Worm (Caenorhabditis elegans) whole organism, early embryonic: Measurements from ENCODE around the gene aman-1.

ENCODE experiments used
- B0310.2 ChIP-seq: sonication (generic microtip); optimal IDR thresholded peaks from 2 replicates; lab custom pipeline; 2016; ENCODE audit warnings: mild to moderate bottlenecking, missing genetic modification characterization, missing compliant biosample characterization
- F13C5.2 ChIP-seq: sonication (generic microtip); optimal IDR thresholded peaks from 2 replicates; lab custom pipeline; 2017; ENCODE audit warnings: mild to moderate bottlenecking, missing genetic modification characterization, inconsistent platforms, missing compliant biosample characterization
- aly-1 ChIP-seq: sonication (generic microtip); optimal IDR thresholded peaks from 2 replicates; lab custom pipeline; 2016; ENCODE audit warnings: missing genetic modification characterization, missing compliant biosample characterization
- ama-1 ChIP-seq: fragments of 150-350 bp; optimal IDR thresholded peaks from 2 replicates; lab custom pipeline; 2014
- ceh-13 ChIP-seq: fragments of 200-800 bp; sonication (Bioruptor generic); optimal IDR thresholded peaks from 2 replicates; lab custom pipeline; 2018; ENCODE audit warnings: mild to moderate bottlenecking, missing genetic modification characterization, missing compliant biosample characterization
- ceh-36 ChIP-seq: sonication (generic microtip); optimal IDR thresholded peaks from 2 replicates; lab custom pipeline; 2016; ENCODE audit warnings: missing genetic modification characterization, inconsistent platforms, missing compliant biosample characterization
- ets-7 ChIP-seq: sonication (generic microtip); optimal IDR thresholded peaks from 2 replicates; lab custom pipeline; 2016; ENCODE audit warnings: missing genotype, missing genetic modification characterization, missing compliant biosample characterization
- flt-1 ChIP-seq: fragments of 200-800 bp; sonication (Bioruptor generic); IDR thresholded peaks from 2 replicates; pipeline ENCODE4 v1.3.6; 2022; ENCODE audit warnings: missing genetic modification characterization, missing compliant biosample characterization
- hmbx-1 ChIP-seq: sonication (generic microtip); optimal IDR thresholded peaks from 2 replicates; lab custom pipeline; 2016; ENCODE audit warnings: mild to moderate bottlenecking, missing genetic modification characterization, missing compliant biosample characterization
- hmg-4 ChIP-seq: fragments of 200-800 bp; sonication (Bioruptor generic); optimal IDR thresholded peaks from 2 replicates; lab custom pipeline; 2018; ENCODE audit warnings: mild to moderate bottlenecking, missing genetic modification characterization, missing compliant biosample characterization
- hnd-1 ChIP-seq: sonication (generic microtip); optimal IDR thresholded peaks from 2 replicates; lab custom pipeline; 2016; ENCODE audit warnings: missing genetic modification characterization, missing compliant biosample characterization
- pes-1 ChIP-seq: fragments of 200-800 bp; sonication (Bioruptor generic); IDR thresholded peaks from 2 replicates; pipeline ENCODE4 v1.3.6; 2022; ENCODE audit warnings: missing genetic modification reagents, missing genetic modification characterization, missing compliant biosample characterization
- scrt-1 ChIP-seq: fragments of 200-800 bp; sonication (Bioruptor generic); IDR thresholded peaks from 2 replicates; pipeline ENCODE4 v1.3.6; 2022; ENCODE audit warnings: missing genetic modification characterization, missing compliant biosample characterization
- sea-1 ChIP-seq: fragments of 200-800 bp; sonication (Bioruptor generic); conservative IDR thresholded peaks from 2 replicates; pipeline ENCODE4 v1.3.6; 2022; ENCODE audit warnings: missing genetic modification characterization, missing compliant biosample characterization
- tbx-11 ChIP-seq: fragments of 200-800 bp; sonication (Bioruptor generic); IDR thresholded peaks from 2 replicates; pipeline ENCODE4 v1.3.6; 2022; ENCODE audit warnings: missing genetic modification characterization, missing compliant biosample characterization
- tbx-37 ChIP-seq: fragments of 200-800 bp; sonication (Bioruptor generic); conservative IDR thresholded peaks from 2 replicates; pipeline ENCODE4 v1.3.6; 2022; ENCODE audit warnings: missing genetic modification reagents, missing genetic modification characterization, missing compliant biosample characterization
- tra-4 ChIP-seq: sonication (generic microtip); optimal IDR thresholded peaks from 2 replicates; lab custom pipeline; 2017; ENCODE audit warnings: missing genetic modification characterization, missing compliant biosample characterization

aman-1 gene

DNA sequence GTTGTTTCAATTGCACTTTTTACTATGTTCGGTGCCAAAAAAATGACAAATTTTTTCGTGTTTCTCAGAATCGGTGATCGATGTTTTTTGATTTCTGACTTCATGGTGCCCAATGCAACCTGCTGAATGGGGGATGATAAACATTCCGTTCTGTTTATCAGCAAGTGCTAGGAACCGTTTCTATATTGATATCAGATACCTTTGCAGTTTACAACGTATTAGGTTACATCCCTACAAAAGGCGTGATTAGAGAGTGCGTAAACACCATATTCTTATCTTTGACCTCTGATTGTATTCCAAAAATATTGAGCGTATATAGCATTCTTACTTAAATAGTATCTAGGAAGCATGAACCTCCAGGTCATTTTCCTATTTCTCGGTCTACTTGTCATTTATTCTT, at the start of gene aman-1:
Gene aman-1 (plus strand): TSS at position 344 of the 400 bp plus-strand sequence.
- TF ChIP-seq hmbx-1 (tag; lab: Kevin White, UChicago) (no peak), ets-7 (tag; lab: Kevin White, UChicago) (no peak), ceh-13 (no peak), tra-4 (tag; lab: Kevin White, UChicago) (no peak), scrt-1 (no peak), tbx-37 (GFP tag; lab: Robert Waterston, UW) (no peak), flt-1 (no peak), aly-1 (no peak)

ce11 chrX:4685579-4685978, 47.3 kb upstream of the aman-1 start:
- TF ChIP-seq ets-7 (tag; lab: Kevin White, UChicago) (no peak), tbx-37 (GFP tag; lab: Robert Waterston, UW) (no peak), aly-1 (no peak), tbx-11 (GFP tag; lab: Robert Waterston, UW) (no peak), ceh-36 (no peak), scrt-1 (no peak), ceh-13 (no peak), pes-1 (GFP tag; lab: Robert Waterston, UW) (no peak), sea-1 (GFP tag; lab: Robert Waterston, UW) (no peak), hmg-4 (no peak)

ce11 chrX:4691148-4691773, 41.6 kb upstream of the aman-1 start, which contains the start of gene K02G10.5:
TSS of gene K02G10.5 (minus strand) at chrX:4691198.
- TF ChIP-seq aly-1 (no peak), hmg-4 (no peak), sea-1 (GFP tag; lab: Robert Waterston, UW) (no peak), scrt-1 (no peak), hnd-1 (no peak), hmbx-1 (tag; lab: Kevin White, UChicago) (no peak), ceh-36 (no peak), ceh-13 (no peak), tbx-37 (GFP tag; lab: Robert Waterston, UW) (no peak), tbx-11 (GFP tag; lab: Robert Waterston, UW) (no peak), ets-7 (tag; lab: Kevin White, UChicago) (no peak), ama-1 (lab: Kevin White, UChicago) (no peak)

DNA sequence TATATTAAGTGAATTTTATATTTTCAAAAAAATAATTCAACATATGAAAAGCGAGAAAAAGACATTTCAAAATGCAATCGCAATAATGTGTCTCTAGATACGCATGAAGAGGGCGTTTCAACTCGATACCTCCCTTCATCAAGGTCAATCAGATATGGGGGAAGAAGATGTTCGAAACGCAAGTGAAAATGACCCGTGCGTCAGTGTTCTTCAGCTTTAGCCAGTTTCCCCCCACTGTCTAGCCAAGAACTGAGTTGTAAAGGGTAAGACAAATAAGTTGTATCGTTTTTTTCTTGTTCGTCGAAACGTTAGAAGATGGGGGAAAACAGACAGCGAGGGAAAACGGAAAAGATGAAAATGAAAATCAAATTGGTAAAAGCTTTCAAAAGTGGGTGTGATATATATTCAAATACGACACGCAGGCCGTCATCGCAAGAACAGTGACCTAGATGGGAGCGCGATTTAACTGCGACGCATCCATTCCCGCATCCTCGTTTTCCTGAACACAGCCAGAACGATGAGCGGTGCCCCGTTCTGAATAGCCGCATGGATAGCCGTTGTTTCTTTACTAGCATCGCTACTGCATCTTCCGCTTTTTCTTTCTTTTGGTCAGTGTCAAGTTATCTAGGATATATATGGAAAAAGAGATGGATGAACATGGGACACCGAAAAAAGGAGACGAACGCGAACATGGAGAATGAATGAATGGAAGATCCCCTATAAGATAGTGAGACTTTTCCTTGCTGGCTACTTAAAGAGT, 38.1 kb upstream of the aman-1 start:
- no peak for TF ChIP-seq tbx-11 (GFP tag; lab: Robert Waterston, UW)
- no peak for TF ChIP-seq scrt-1
- no peak for TF ChIP-seq aly-1
- no peak for TF ChIP-seq B0310.2 (tag; lab: Kevin White, UChicago)
- no peak for TF ChIP-seq ceh-36
- no peak for TF ChIP-seq ama-1 (lab: Kevin White, UChicago)
- TF ChIP-seq tra-4 (tag; lab: Kevin White, UChicago): no peak
- no peak for TF ChIP-seq pes-1 (GFP tag; lab: Robert Waterston, UW)

DNA sequence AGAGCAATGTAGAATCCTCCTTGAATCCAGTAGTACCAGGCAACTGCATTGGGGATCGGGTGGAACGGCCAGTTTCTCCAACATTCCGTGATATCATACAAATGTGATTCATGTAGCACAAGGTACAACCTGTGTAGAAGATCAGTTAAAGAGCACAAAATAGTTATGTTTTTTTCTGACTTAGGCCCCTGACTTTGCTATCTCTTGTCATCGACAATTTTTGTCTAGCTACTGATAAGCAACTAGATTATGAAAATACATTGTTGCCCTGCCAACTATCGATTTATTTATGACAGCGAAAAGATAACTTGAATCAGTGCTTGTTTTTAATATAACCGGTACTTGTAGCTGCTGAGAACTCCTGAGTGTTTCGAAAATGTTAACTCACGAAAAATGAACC, 34.6 kb upstream of the aman-1 start:
- TF ChIP-seq ets-7 (tag; lab: Kevin White, UChicago) (no peak), tra-4 (tag; lab: Kevin White, UChicago) (no peak), tbx-11 (GFP tag; lab: Robert Waterston, UW) (no peak), aly-1 (no peak), ceh-13 (no peak), pes-1 (GFP tag; lab: Robert Waterston, UW) (no peak), F13C5.2 (no peak), flt-1 (no peak), hnd-1 (no peak), tbx-37 (GFP tag; lab: Robert Waterston, UW) (no peak), sea-1 (GFP tag; lab: Robert Waterston, UW) (no peak), hmg-4 (no peak), hmbx-1 (tag; lab: Kevin White, UChicago) (no peak), B0310.2 (tag; lab: Kevin White, UChicago) (no peak), scrt-1 (no peak)

DNA sequence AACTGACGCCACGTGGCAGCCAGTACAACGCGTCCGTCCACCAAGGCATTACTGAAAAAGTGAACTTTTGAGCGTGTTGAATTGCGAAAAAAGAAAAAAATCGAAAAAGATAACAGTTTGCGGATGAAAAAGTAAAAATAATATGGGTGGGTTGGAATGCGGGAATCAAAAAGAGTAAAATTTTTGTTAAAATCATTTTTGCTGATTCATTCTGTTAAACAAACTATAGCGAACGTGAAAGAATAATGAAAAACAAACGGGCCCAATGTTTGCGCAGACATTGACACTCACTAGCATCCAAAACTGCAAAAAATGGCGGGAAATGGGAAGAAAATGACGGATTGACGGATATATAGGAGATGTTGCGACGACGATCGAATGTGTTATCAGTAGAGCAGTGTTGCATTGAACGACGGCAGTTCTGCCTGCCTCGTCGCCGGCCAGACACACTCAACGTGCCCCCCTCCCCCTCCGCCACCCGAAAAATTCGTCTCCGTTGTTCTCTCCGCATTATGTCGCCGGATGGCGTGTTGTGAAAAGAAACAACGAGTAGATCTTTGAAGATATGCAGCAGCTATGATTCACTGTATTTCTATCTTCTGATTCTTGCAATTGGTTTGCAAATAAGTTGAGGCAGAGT, 33.4 kb upstream of the aman-1 start, which contains the start of gene hyl-2:
Gene hyl-2 (minus strand): TSS at position 51 of the 640 bp plus-strand sequence.
- TF ChIP-seq hmg-4 (peak; percentile 47), F13C5.2 (peak; percentile 28), ceh-13 (no peak)

- TF ChIP-seq hmg-4 (no peak), tra-4 (tag; lab: Kevin White, UChicago) (no peak), ceh-36 (no peak), scrt-1 (no peak), B0310.2 (tag; lab: Kevin White, UChicago) (no peak), pes-1 (GFP tag; lab: Robert Waterston, UW) (no peak)
Observed at ce11 chrX:4700083-4700482, 32.8 kb upstream of the aman-1 start.

DNA sequence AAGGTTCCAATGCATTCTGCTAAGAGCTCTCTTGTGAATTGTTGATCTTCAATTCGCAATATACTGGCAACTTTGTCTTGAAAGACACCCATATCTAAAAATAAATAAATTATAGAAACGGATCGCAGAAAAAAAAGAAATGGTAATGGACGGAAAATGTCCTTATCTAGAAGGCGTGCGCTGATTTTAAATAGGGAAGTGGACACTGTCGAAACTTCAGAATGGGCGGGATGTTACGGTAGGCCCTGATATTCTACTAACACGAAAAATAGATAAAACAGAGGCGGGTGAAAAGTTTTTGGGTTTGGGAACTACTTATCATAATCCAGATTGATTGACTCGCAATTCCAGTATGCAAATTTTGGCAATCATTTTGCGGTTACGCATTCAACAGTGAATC, 28.0 kb upstream of the aman-1 start, which contains the start of gene aqp-8:
Gene aqp-8 (minus strand): TSS at position 101 of the 400 bp plus-strand sequence.
- TF ChIP-seq hmg-4: no peak
- no peak for TF ChIP-seq F13C5.2
